Fruit fly (Drosophila melanogaster): ENCODE data around the gene Sodh1.

- TF ChIP-seq Sox15 (GFP tag; optimal IDR thresholded peaks at IDR 0.05), result no peak
- TF ChIP-seq CG15336 (GFP tag; IDR thresholded peaks at IDR 0.05), result no peak
- TF ChIP-seq fd59A (GFP tag; optimal IDR thresholded peaks at IDR 0.05), result no peak
Measured at dm6 chr3R:7085455-7085854, 33.3 kb downstream of the Sodh1 start.
